Worm (Caenorhabditis elegans): Measurements from ENCODE around the gene sap-49.

The sap-49 gene

DNA sequence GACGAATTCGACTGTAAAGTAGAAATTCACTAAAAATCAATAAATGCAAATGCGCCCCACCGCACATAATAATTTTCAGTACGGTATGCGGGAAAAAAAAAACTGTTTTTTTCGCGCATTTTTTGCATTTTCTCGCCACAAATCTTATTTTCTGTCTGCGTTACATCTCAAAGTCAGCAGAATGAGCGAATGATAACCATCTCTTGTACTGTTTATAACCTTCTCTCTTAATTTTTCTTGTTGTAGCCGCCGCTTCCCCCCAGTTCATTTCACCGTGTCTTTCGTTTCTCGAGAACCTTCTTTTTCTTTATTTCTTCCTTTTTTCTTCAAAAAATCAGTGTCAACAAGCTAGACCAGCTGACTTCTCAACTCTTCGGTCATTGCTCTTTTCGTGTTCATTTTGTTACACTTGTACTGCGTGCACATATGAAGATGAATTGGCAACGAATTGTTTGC lies 20.1 kb downstream of the sap-49 start (continued):
- peak; percentile 51; the same call in 1 of the 2 replicates for TF ChIP-seq pbrm-1 (GFP tag; IDR thresholded peaks at IDR 0.05)
- peak; percentile 47 for TF ChIP-seq F49E8.2 (tag; optimal IDR thresholded peaks at IDR 0.05; ENCODE audit: insufficient read depth)
- TF ChIP-seq egl-44 (GFP tag; IDR thresholded peaks at IDR 0.05), result 0 out of 2 replicates have a peak, but pooled peaks have one; percentile 14
- TF ChIP-seq cebp-2 (GFP tag; IDR thresholded peaks at IDR 0.05), result no peak
- TF ChIP-seq nhr-90 (tag; optimal IDR thresholded peaks at IDR 0.05), result peak; percentile 22
- TF ChIP-seq dox-1 (GFP tag; IDR thresholded peaks at IDR 0.05), result peak; percentile 88
- peak; percentile 10 for TF ChIP-seq dpff-1 (tag; optimal IDR thresholded peaks at IDR 0.05)
- no peak for TF ChIP-seq nfya-1 (tag; optimal IDR thresholded peaks at IDR 0.05; ENCODE audit: borderline replicate concordance, insufficient read depth)
- TF ChIP-seq hrde-1 (tag; optimal IDR thresholded peaks at IDR 0.05; ENCODE audit: borderline replicate concordance), result peak; percentile 39
- TF ChIP-seq ZK185.1 (tag; optimal IDR thresholded peaks at IDR 0.05; ENCODE audit: poor library complexity, severe bottlenecking), result peak; percentile 26
- TF ChIP-seq ceh-27 (GFP tag; optimal IDR thresholded peaks at IDR 0.05), result no peak
- TF ChIP-seq B0019.2 (GFP tag; conservative IDR thresholded peaks at IDR 0.05), result 0 out of 2 replicates have a peak, but pooled peaks have one; percentile 21
- TF ChIP-seq let-607 (tag; optimal IDR thresholded peaks at IDR 0.05), result no peak
- no peak for TF ChIP-seq F57C9.4 (tag; optimal IDR thresholded peaks at IDR 0.05)
- peak; percentile 4 for TF ChIP-seq B0035.1 (tag; optimal IDR thresholded peaks at IDR 0.05)
- TF ChIP-seq rcor-1 (GFP tag; IDR thresholded peaks at IDR 0.05), result peak; percentile 87
- no peak for TF ChIP-seq nhr-27 (tag; optimal IDR thresholded peaks at IDR 0.05)
- TF ChIP-seq chd-7 (tag; optimal IDR thresholded peaks at IDR 0.05), result no peak
- no peak for TF ChIP-seq hmg-20 (GFP tag; IDR thresholded peaks at IDR 0.05)
- TF ChIP-seq D2030.7 (GFP tag; IDR thresholded peaks at IDR 0.05), result peak; percentile 92
- peak; percentile 72 for TF ChIP-seq lin-54 (GFP tag; optimal IDR thresholded peaks at IDR 0.05)
- TF ChIP-seq rpc-1 (optimal IDR thresholded peaks at IDR 0.05), result no peak
- TF ChIP-seq rpc-1 (tag; optimal IDR thresholded peaks at IDR 0.05), result no peak
- peak; percentile 47 for TF ChIP-seq K12H6.12 (tag; optimal IDR thresholded peaks at IDR 0.05)
- no peak for TF ChIP-seq T07F8.4 (tag; optimal IDR thresholded peaks at IDR 0.05)
- no peak for TF ChIP-seq snpc-1.1 (tag; optimal IDR thresholded peaks at IDR 0.05; ENCODE audit: insufficient read depth)
- TF ChIP-seq ama-1 (optimal IDR thresholded peaks at IDR 0.05), result no peak
- no peak for TF ChIP-seq ama-1 (GFP tag; optimal IDR thresholded peaks at IDR 0.05)
- no peak for TF ChIP-seq let-526 (GFP tag; IDR thresholded peaks at IDR 0.05)
- TF ChIP-seq ccch-3 (GFP tag; optimal IDR thresholded peaks at IDR 0.05), result no peak
- TF ChIP-seq cebp-1 (GFP tag; IDR thresholded peaks at IDR 0.05), result no peak
- peak; percentile 63 for TF ChIP-seq cebp-1 (tag; optimal IDR thresholded peaks at IDR 0.05)
- TF ChIP-seq sea-2 (GFP tag; IDR thresholded peaks at IDR 0.05), result no peak
- no peak for TF ChIP-seq sptf-2 (GFP tag; optimal IDR thresholded peaks at IDR 0.05)
- peak; percentile 77 for TF ChIP-seq ztf-26 (tag; optimal IDR thresholded peaks at IDR 0.05)
- peak; percentile 76; the same call in 1 of the 2 replicates for TF ChIP-seq aptf-2 (GFP tag; conservative IDR thresholded peaks at IDR 0.05)
- peak; percentile 86 for TF ChIP-seq dpl-1 (GFP tag; optimal IDR thresholded peaks at IDR 0.05)
- TF ChIP-seq B0261.1 (tag; optimal IDR thresholded peaks at IDR 0.05), result no peak
- peak; percentile 87 for TF ChIP-seq tlf-1 (GFP tag; optimal IDR thresholded peaks at IDR 0.05)
- TF ChIP-seq snpc-3.4 (tag; optimal IDR thresholded peaks at IDR 0.05), result peak; percentile 92
- no peak for TF ChIP-seq egl-18 (GFP tag; IDR thresholded peaks at IDR 0.05)

All from whole organism, young adult.